Fruit fly (Drosophila melanogaster) whole organism, prepupa: ENCODE results near the gene Strip.
A peak's percentile ranks its signal among the peaks of the same experiment; 100 is the strongest.

ENCODE experiments used
- Blimp-1 ChIP-seq: fragments of 200-800 bp; sonication (Bioruptor generic); optimal IDR thresholded peaks from 3 replicates; lab custom pipeline; 2017; ENCODE audit warnings: missing biosample characterization, missing genetic modification characterization, mild to moderate bottlenecking, moderate library complexity, missing genetic modification reagents
- CG11294 ChIP-seq: fragments of 200-800 bp; sonication (Bioruptor generic); IDR thresholded peaks from 2 replicates; pipeline ENCODE4 v1.3.6; 2022; ENCODE audit warnings: missing biosample characterization, missing genetic modification characterization
- CG11762 ChIP-seq: fragments of 200-800 bp; sonication (Bioruptor generic); optimal IDR thresholded peaks from 3 replicates; lab custom pipeline; 2016; ENCODE audit warnings: missing biosample characterization, missing genetic modification characterization; ENCODE audit not compliant: insufficient read depth
- CG15336 ChIP-seq: fragments of 200-800 bp; sonication (Bioruptor generic); IDR thresholded peaks from 2 replicates; pipeline ENCODE4 v1.3.6; 2022; ENCODE audit warnings: missing biosample characterization, missing genetic modification characterization
- CG16779 ChIP-seq: fragments of 200-800 bp; sonication (Bioruptor generic); optimal IDR thresholded peaks from 3 replicates; lab custom pipeline; 2017; ENCODE audit warnings: missing biosample characterization, mild to moderate bottlenecking, missing genetic modification characterization
- CG3032 ChIP-seq: fragments of 200-800 bp; optimal IDR thresholded peaks from 2 replicates; lab custom pipeline; 2019; ENCODE audit warnings: missing biosample characterization, mild to moderate bottlenecking, missing genetic modification characterization, moderate library complexity
- CG32006 ChIP-seq: fragments of 200-800 bp; sonication (Bioruptor generic); optimal IDR thresholded peaks from 3 replicates; lab custom pipeline; 2017; ENCODE audit warnings: missing biosample characterization, mild to moderate bottlenecking, missing genetic modification characterization
- CG3919 ChIP-seq: fragments of 200-800 bp; sonication (Bioruptor generic); optimal IDR thresholded peaks from 3 replicates; lab custom pipeline; 2016; ENCODE audit warnings: missing biosample characterization, missing genetic modification characterization
- CG4318 ChIP-seq: fragments of 200-800 bp; sonication (Bioruptor generic); optimal IDR thresholded peaks from 3 replicates; lab custom pipeline; 2017; ENCODE audit warnings: missing biosample characterization, mild to moderate bottlenecking, missing genetic modification characterization
- CG6276 ChIP-seq: fragments of 200-800 bp; sonication (Bioruptor generic); optimal IDR thresholded peaks from 2 replicates; lab custom pipeline; 2017; ENCODE audit warnings: missing biosample characterization, mild to moderate bottlenecking, missing genetic modification characterization
- CG6792 ChIP-seq: fragments of 200-800 bp; sonication (Bioruptor generic); optimal IDR thresholded peaks from 3 replicates; lab custom pipeline; 2016; ENCODE audit warnings: missing biosample characterization, missing genetic modification characterization
- CG6808 ChIP-seq: fragments of 200-800 bp; sonication (Bioruptor generic); optimal IDR thresholded peaks from 3 replicates; lab custom pipeline; 2017; ENCODE audit warnings: missing biosample characterization, missing genetic modification characterization, mild to moderate bottlenecking, moderate library complexity, missing genetic modification reagents
- CG6854 ChIP-seq: fragments of 200-800 bp; sonication (Bioruptor generic); optimal IDR thresholded peaks from 2 replicates; lab custom pipeline; 2017; ENCODE audit warnings: missing biosample characterization, mild to moderate bottlenecking, missing genetic modification characterization
- CG7368 ChIP-seq: fragments of 200-800 bp; sonication (Bioruptor generic); optimal IDR thresholded peaks from 3 replicates; lab custom pipeline; 2016; ENCODE audit warnings: missing biosample characterization, missing genetic modification characterization
- CG8119 ChIP-seq: fragments of 200-800 bp; sonication (Bioruptor generic); IDR thresholded peaks from 3 replicates; pipeline ENCODE4 v1.3.6; 2022; ENCODE audit warnings: missing biosample characterization, missing genetic modification characterization
- CG8319 ChIP-seq: fragments of 200-800 bp; sonication (Bioruptor generic); optimal IDR thresholded peaks from 3 replicates; lab custom pipeline; 2016; ENCODE audit warnings: missing biosample characterization, missing genetic modification characterization
- CG8632 ChIP-seq: fragments of 200-800 bp; sonication (Bioruptor generic); optimal IDR thresholded peaks from 3 replicates; lab custom pipeline; 2016; ENCODE audit warnings: missing biosample characterization, missing genetic modification characterization
- CG9139 ChIP-seq: fragments of 200-800 bp; sonication (Bioruptor generic); optimal IDR thresholded peaks from 3 replicates; lab custom pipeline; 2017; ENCODE audit warnings: missing biosample characterization, mild to moderate bottlenecking, missing genetic modification characterization
- Ets21C ChIP-seq: fragments of 200-800 bp; sonication (Bioruptor generic); optimal IDR thresholded peaks from 3 replicates; lab custom pipeline; 2016; ENCODE audit warnings: missing biosample characterization, missing genetic modification characterization
- Gug ChIP-seq: fragments of 200-800 bp; sonication (Bioruptor generic); IDR thresholded peaks from 2 replicates; pipeline ENCODE4 v1.3.6; 2022; ENCODE audit warnings: missing biosample characterization, missing genetic modification characterization
- Hr38 ChIP-seq: sonication (Bioruptor generic); optimal IDR thresholded peaks from 2 replicates; lab custom pipeline; 2016; ENCODE audit warnings: missing biosample characterization, missing genetic modification characterization
- Hr39 ChIP-seq: fragments of 200-800 bp; sonication (Bioruptor generic); optimal IDR thresholded peaks from 2 replicates; lab custom pipeline; 2016; ENCODE audit warnings: missing biosample characterization, missing genetic modification characterization
- Hr4 ChIP-seq: fragments of 200-800 bp; sonication (Bioruptor generic); optimal IDR thresholded peaks from 3 replicates; lab custom pipeline; 2016; ENCODE audit warnings: missing biosample characterization, missing genetic modification characterization
- Lpt ChIP-seq: fragments of 200-800 bp; sonication (Bioruptor generic); optimal IDR thresholded peaks from 3 replicates; lab custom pipeline; 2016; ENCODE audit warnings: missing biosample characterization, missing genetic modification characterization
- OdsH ChIP-seq: fragments of 200-800 bp; sonication (Bioruptor generic); optimal IDR thresholded peaks from 3 replicates; lab custom pipeline; 2016; ENCODE audit warnings: missing biosample characterization, missing genetic modification characterization
- Sox102F ChIP-seq: fragments of 200-800 bp; sonication (Bioruptor generic); optimal IDR thresholded peaks from 2 replicates; lab custom pipeline; 2016; ENCODE audit warnings: missing biosample characterization, mild to moderate bottlenecking, missing genetic modification characterization
- Sox15 ChIP-seq: fragments of 200-800 bp; sonication (Bioruptor generic); optimal IDR thresholded peaks from 3 replicates; lab custom pipeline; 2016; ENCODE audit warnings: missing biosample characterization, missing genetic modification characterization
- acj6 ChIP-seq: fragments of 200-800 bp; sonication (Bioruptor generic); optimal IDR thresholded peaks from 3 replicates; lab custom pipeline; 2016; ENCODE audit warnings: missing biosample characterization, missing genetic modification characterization
- cyc ChIP-seq: fragments of 200-800 bp; sonication (Bioruptor generic); optimal IDR thresholded peaks from 3 replicates; lab custom pipeline; 2016; ENCODE audit warnings: missing biosample characterization, missing genetic modification characterization
- eg ChIP-seq: fragments of 200-800 bp; sonication (Bioruptor generic); IDR thresholded peaks from 3 replicates; pipeline ENCODE4 v1.3.6; 2022; ENCODE audit warnings: missing biosample characterization, missing genetic modification characterization
- esn ChIP-seq: fragments of 200-800 bp; sonication (Bioruptor generic); optimal IDR thresholded peaks from 2 replicates; lab custom pipeline; 2016; ENCODE audit warnings: missing biosample characterization, mild to moderate bottlenecking, missing genetic modification characterization, moderate library complexity
- fd59A ChIP-seq: fragments of 200-800 bp; sonication (Bioruptor generic); optimal IDR thresholded peaks from 2 replicates; lab custom pipeline; 2017; ENCODE audit warnings: missing biosample characterization, mild to moderate bottlenecking, missing genetic modification characterization, missing genetic modification reagents
- fd85E ChIP-seq: fragments of 200-800 bp; sonication (Bioruptor generic); optimal IDR thresholded peaks from 3 replicates; lab custom pipeline; 2016; ENCODE audit warnings: missing biosample characterization, missing genetic modification characterization
- fkh ChIP-seq: fragments of 200-800 bp; sonication (Bioruptor generic); optimal IDR thresholded peaks from 3 replicates; lab custom pipeline; 2017; ENCODE audit warnings: missing biosample characterization, mild to moderate bottlenecking, missing genetic modification characterization, moderate library complexity
- net ChIP-seq: fragments of 200-800 bp; sonication (Bioruptor generic); optimal IDR thresholded peaks from 3 replicates; lab custom pipeline; 2016; ENCODE audit warnings: missing biosample characterization, missing genetic modification characterization
- pdm3 ChIP-seq: fragments of 200-800 bp; sonication (Bioruptor generic); optimal IDR thresholded peaks from 3 replicates; lab custom pipeline; 2016; ENCODE audit warnings: missing biosample characterization, missing genetic modification characterization
- salr ChIP-seq, 2 experiments: fragments of 200-800 bp; sonication (Bioruptor generic); optimal IDR thresholded peaks; 3 replicates each; lab custom pipeline; 2016 to 2018; ENCODE audit warnings: missing biosample characterization in 2 of 2, missing genetic modification characterization in 2 of 2, mild to moderate bottlenecking in 1 of 2
- spab ChIP-seq: fragments of 200-800 bp; sonication (Bioruptor generic); optimal IDR thresholded peaks from 2 replicates; lab custom pipeline; 2017; ENCODE audit warnings: missing biosample characterization, mild to moderate bottlenecking, missing genetic modification characterization, missing genetic modification reagents
- ss ChIP-seq, 2 experiments: fragments of 200-800 bp; sonication (Bioruptor generic); optimal IDR thresholded peaks; 2 replicates in 1 of 2; 3 replicates in 1 of 2; lab custom pipeline; 2017 to 2018; ENCODE audit warnings: mild to moderate bottlenecking in 2 of 2, missing biosample characterization in 2 of 2, missing genetic modification characterization in 2 of 2, moderate library complexity in 1 of 2
- svp ChIP-seq: fragments of 200-800 bp; sonication (Bioruptor generic); peaks from one replicate; lab custom pipeline; 2016; ENCODE audit warnings: missing biosample characterization, missing genetic modification characterization
- topi ChIP-seq: fragments of 200-800 bp; sonication (Bioruptor generic); optimal IDR thresholded peaks from 3 replicates; lab custom pipeline; 2016; ENCODE audit warnings: missing biosample characterization, missing genetic modification characterization
- vri ChIP-seq: fragments of 200-800 bp; sonication (Bioruptor generic); optimal IDR thresholded peaks from 3 replicates; lab custom pipeline; 2016; ENCODE audit warnings: missing biosample characterization, mild to moderate bottlenecking, missing genetic modification characterization

Gene Strip

DNA sequence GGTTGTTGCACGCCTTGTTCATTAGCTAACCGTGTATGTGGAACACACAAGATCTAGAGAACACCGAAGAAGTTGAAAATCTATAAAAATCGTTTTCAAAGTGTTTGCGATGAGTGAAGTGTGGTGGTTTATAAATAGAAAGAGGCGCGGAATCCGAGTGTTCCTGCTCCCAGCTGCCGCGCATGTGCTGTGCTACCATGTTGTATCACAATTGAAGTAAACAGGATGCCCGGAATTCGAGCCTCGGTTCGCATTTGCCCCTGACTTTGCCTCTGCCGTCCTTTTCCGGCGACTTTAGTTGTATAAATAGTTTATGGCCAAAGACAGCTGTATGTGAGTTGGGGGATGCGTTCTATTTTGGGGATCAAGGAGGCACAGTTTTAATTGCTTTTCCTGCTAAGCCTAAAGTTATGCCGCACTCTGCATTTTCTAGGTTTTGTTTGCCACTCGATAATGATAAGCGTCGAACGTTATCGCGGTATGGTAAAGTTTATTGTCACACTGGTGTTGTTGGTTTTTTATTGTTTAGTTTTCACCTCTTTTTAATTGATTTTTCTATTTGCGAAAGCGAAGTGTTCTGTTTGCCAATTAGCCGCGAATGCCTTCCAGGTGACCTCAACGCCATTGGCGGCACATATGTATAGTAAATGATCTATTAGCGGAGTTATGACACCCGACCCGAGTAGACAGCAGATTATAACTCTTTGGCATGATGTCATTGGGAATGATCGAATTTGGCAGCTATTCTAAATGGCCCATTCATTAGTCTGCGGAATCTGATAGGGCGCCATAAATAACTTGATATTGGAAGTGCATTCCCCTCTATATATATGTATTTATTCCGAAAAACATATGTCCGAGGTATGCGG lies 20.5 kb upstream of the Strip start:
- TF ChIP-seq CG6808 (GFP tag; lab: Kevin White, UChicago) (peak; percentile 6), net (GFP tag; lab: Kevin White, UChicago) (peak; percentile 16), fkh (GFP tag; lab: Kevin White, UChicago) (peak; percentile 31), pdm3 (GFP tag; lab: Kevin White, UChicago) (no peak), eg (peak; percentile 36; the same call in 1 of the 3 replicates), cyc (GFP tag; lab: Kevin White, UChicago) (no peak), vri (peak; percentile 70), CG11762 (GFP tag; lab: Kevin White, UChicago) (no peak)

DNA sequence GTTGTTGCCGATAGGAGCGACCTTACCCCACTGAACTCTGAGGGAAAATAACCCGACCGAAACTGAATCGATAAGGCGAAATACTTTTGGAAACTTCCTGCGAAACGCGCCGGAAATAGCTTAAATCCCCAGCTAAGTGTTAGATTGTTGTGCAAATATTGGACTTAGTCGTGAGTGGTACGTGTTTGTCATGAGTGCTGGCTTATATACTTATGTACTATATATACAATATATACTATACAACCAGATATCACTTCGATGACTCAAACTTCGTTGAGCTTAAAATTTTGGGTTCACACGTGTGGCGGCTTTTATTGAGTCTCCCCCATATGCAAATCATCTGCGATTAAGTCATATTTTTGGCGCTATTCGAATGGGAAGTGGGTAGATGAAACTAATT lies 17.6 kb upstream of the Strip start:
- TF ChIP-seq CG4318 (GFP tag; lab: Kevin White, UChicago): no peak
- peak; percentile 24 for TF ChIP-seq fkh (GFP tag; lab: Kevin White, UChicago)
- TF ChIP-seq, all 60 proteins: peak for 1

- TF ChIP-seq eg (no peak), svp (peak; percentile 47), CG6792 (GFP tag; lab: Kevin White, UChicago) (no peak), Ets21C (GFP tag; lab: Kevin White, UChicago) (no peak), CG16779 (tag; lab: Kevin White, UChicago) (no peak), CG6854 (GFP tag; lab: Kevin White, UChicago) (peak; percentile 7), fkh (GFP tag; lab: Kevin White, UChicago) (peak; percentile 52), fd59A (no peak), ss (GFP tag; optimal IDR thresholded peaks at IDR 0.05; lab: Kevin White, UChicago) (no peak), vri (peak; percentile 45), CG15336 (GFP tag; lab: Robert Waterston, UW) (no peak), Hr39 (no peak)
Observed at dm6 chr3L:3344528-3344927, 15.9 kb upstream of the Strip start.

dm6 chr3L:3343260-3343659 lies 14.6 kb upstream of the Strip start:
- TF ChIP-seq CG8632 (GFP tag; lab: Kevin White, UChicago) (peak; percentile 81), esn (GFP tag; lab: Kevin White, UChicago) (peak; percentile 93), Hr4 (GFP tag; lab: Kevin White, UChicago) (peak; percentile 41), Blimp-1 (GFP tag; lab: Kevin White, UChicago) (peak; percentile 65), CG8119 (GFP tag; lab: Robert Waterston, UW) (no peak; the same call in 2 of the 3 replicates), CG6808 (GFP tag; lab: Kevin White, UChicago) (peak; percentile 1), Gug (GFP tag; lab: Robert Waterston, UW) (no peak), CG4318 (GFP tag; lab: Kevin White, UChicago) (peak; percentile 7), CG7368 (GFP tag; lab: Kevin White, UChicago) (peak; percentile 39), CG6276 (GFP tag; lab: Kevin White, UChicago) (peak; percentile 7), Hr38 (GFP tag; lab: Kevin White, UChicago) (no peak), CG9139 (GFP tag; lab: Kevin White, UChicago) (no peak), spab (no peak), Sox102F (GFP tag; lab: Kevin White, UChicago) (peak; percentile 70), Sox15 (GFP tag; lab: Kevin White, UChicago) (peak; percentile 49), salr (GFP tag; optimal IDR thresholded peaks at IDR 0.05; lab: Kevin White, UChicago) (peak in 1 of 2 experiments; percentile 58), CG8319 (GFP tag; lab: Kevin White, UChicago) (peak; percentile 55), CG3032 (tag; lab: Kevin White, UChicago) (peak; percentile 6), fd85E (no peak), OdsH (GFP tag; lab: Kevin White, UChicago) (peak; percentile 75), Ets21C (GFP tag; lab: Kevin White, UChicago) (peak; percentile 62), eg (no peak), topi (GFP tag; lab: Kevin White, UChicago) (peak; percentile 86), CG11294 (GFP tag; lab: Robert Waterston, UW) (no peak), CG32006 (GFP tag; lab: Kevin White, UChicago) (peak; percentile 55), CG6792 (GFP tag; lab: Kevin White, UChicago) (peak; percentile 83), net (GFP tag; lab: Kevin White, UChicago) (peak; percentile 63), svp (peak; percentile 93), Hr39 (peak; percentile 75), Lpt (GFP tag; lab: Kevin White, UChicago) (no peak), pdm3 (GFP tag; lab: Kevin White, UChicago) (peak; percentile 68), vri (peak; percentile 55), CG3919 (GFP tag; lab: Kevin White, UChicago) (peak; percentile 70), acj6 (GFP tag; lab: Kevin White, UChicago) (peak; percentile 82)
